Fruit fly (Drosophila melanogaster): ENCODE results near the gene aus.

DNA sequence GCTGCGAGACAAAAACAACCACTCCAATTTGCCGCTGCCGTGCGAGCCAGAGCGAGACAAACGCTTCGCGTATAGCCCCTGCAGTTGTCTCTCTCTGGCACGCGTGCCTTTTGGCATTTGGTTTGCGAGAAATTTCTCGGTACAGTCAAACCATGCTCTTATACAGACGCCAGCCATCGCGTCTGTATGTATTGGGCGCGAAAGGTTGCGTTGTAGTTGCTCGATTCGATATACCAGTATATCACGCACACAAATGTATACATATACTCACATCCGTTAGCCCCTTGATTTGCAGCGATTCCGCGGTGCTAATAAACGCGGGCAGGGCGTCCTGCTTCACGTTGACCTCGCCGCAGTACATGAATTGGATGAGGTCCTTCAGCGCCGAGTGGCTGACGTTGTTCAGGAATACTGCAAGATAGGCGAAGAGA is 26.9 kb upstream of the aus start:
- TF ChIP-seq Blimp-1 (GFP tag; optimal IDR thresholded peaks at IDR 0.05) (no peak), CG3995 (GFP tag; optimal IDR thresholded peaks at IDR 0.05) (no peak), HLH54F (GFP tag; optimal IDR thresholded peaks at IDR 0.05) (no peak), YL-1 (GFP tag; optimal IDR thresholded peaks at IDR 0.05) (peak; percentile 99), fd96Cb (tag; optimal IDR thresholded peaks at IDR 0.05) (no peak), sd (tag; optimal IDR thresholded peaks at IDR 0.05) (no peak), chm (GFP tag; IDR thresholded peaks at IDR 0.05) (no peak), CG10462 (GFP tag; optimal IDR thresholded peaks at IDR 0.05) (no peak), tgo (GFP tag; IDR thresholded peaks at IDR 0.05) (no peak), cwo (GFP tag; optimal IDR thresholded peaks at IDR 0.05) (no peak)

Measured in whole organism, embryonic.